Fruit fly (Drosophila melanogaster) whole organism, pupa: Measurements from ENCODE around the gene Prp18.

ENCODE experiments used
- CG12605 ChIP-seq: fragments of 200-800 bp; sonication (Bioruptor generic); IDR thresholded peaks from 2 replicates; pipeline ENCODE4 v1.3.6; 2022; ENCODE audit warnings: missing biosample characterization, missing genetic modification characterization
- CG15710 ChIP-seq: fragments of 200-800 bp; sonication (Bioruptor generic); optimal IDR thresholded peaks from 2 replicates; lab custom pipeline; 2018; ENCODE audit warnings: missing biosample characterization, mild to moderate bottlenecking, missing genetic modification characterization, moderate library complexity
- CG17806 ChIP-seq: fragments of 200-800 bp; sonication (Bioruptor generic); optimal IDR thresholded peaks from 2 replicates; lab custom pipeline; 2018; ENCODE audit warnings: missing biosample characterization, mild to moderate bottlenecking, missing genetic modification characterization, moderate library complexity
- CG34367 ChIP-seq: fragments of 200-800 bp; sonication (Bioruptor generic); optimal IDR thresholded peaks from 2 replicates; lab custom pipeline; 2018; ENCODE audit warnings: missing biosample characterization, mild to moderate bottlenecking, missing genetic modification characterization
- CG4496 ChIP-seq: fragments of 200-800 bp; sonication (Bioruptor generic); IDR thresholded peaks from 3 replicates; pipeline ENCODE4 v1.3.6; 2022; ENCODE audit warnings: missing biosample characterization, missing genetic modification characterization
- CG8301 ChIP-seq: fragments of 200-800 bp; sonication (Bioruptor generic); optimal IDR thresholded peaks from 2 replicates; lab custom pipeline; 2018; ENCODE audit warnings: missing biosample characterization, mild to moderate bottlenecking, missing genetic modification characterization
- EcR ChIP-seq: fragments of 200-800 bp; sonication (Bioruptor generic); optimal IDR thresholded peaks from 3 replicates; lab custom pipeline; 2019; ENCODE audit warnings: missing biosample characterization, missing genetic modification characterization, mild to moderate bottlenecking, moderate library complexity, missing genetic modification reagents
- Ets98B ChIP-seq: fragments of 200-800 bp; sonication (Bioruptor generic); IDR thresholded peaks from 2 replicates; pipeline ENCODE4 v1.3.6; 2022; ENCODE audit warnings: missing biosample characterization, missing genetic modification characterization
- Pif1A ChIP-seq: fragments of 200-800 bp; sonication (Bioruptor generic); optimal IDR thresholded peaks from 3 replicates; lab custom pipeline; 2016; ENCODE audit warnings: missing biosample characterization, missing genetic modification characterization
- Pif1B ChIP-seq: fragments of 200-800 bp; sonication (Bioruptor generic); optimal IDR thresholded peaks from 3 replicates; lab custom pipeline; 2016; ENCODE audit warnings: missing biosample characterization, missing genetic modification characterization
- Snoo ChIP-seq: fragments of 200-800 bp; sonication (Bioruptor generic); optimal IDR thresholded peaks from 3 replicates; lab custom pipeline; 2017; ENCODE audit warnings: missing biosample characterization, mild to moderate bottlenecking, missing genetic modification characterization, inconsistent platforms
- fd96Ca ChIP-seq: fragments of 200-800 bp; sonication (Bioruptor generic); IDR thresholded peaks from 3 replicates; pipeline ENCODE4 v1.3.6; 2022; ENCODE audit warnings: missing biosample characterization, missing genetic modification characterization
- rn ChIP-seq: fragments of 200-800 bp; sonication (Bioruptor generic); IDR thresholded peaks from 2 replicates; pipeline ENCODE4 v1.3.6; 2022; ENCODE audit warnings: missing biosample characterization, missing genetic modification characterization

- TF ChIP-seq CG17806 (no peak), rn (GFP tag; lab: Robert Waterston, UW) (no peak), Snoo (no peak), Ets98B (no peak), CG34367 (tag; lab: Kevin White, UChicago) (no peak), CG8301 (tag; lab: Kevin White, UChicago) (no peak), Pif1B (GFP tag; lab: Kevin White, UChicago) (no peak), CG4496 (GFP tag; lab: Robert Waterston, UW) (no peak), EcR (no peak), CG15710 (tag; lab: Kevin White, UChicago) (no peak), fd96Ca (GFP tag; lab: Robert Waterston, UW) (no peak), Pif1A (GFP tag; lab: Kevin White, UChicago) (no peak), CG12605 (no peak)
These were observed 5.6 kb upstream of the Prp18 start for dm6 chr3R:19036521-19037142.
